Fruit fly (Drosophila melanogaster): Measurements from ENCODE around the gene CG8003.

The CG8003 gene

dm6 chr3L:10656451-10657198 lies 4.7 kb upstream of the CG8003 start (continued):
- no peak for TF ChIP-seq CG9609 (GFP tag; optimal IDR thresholded peaks at IDR 0.05)
- no peak for TF ChIP-seq esg (GFP tag; conservative IDR thresholded peaks at IDR 0.05)
- TF ChIP-seq CG17359 (tag; optimal IDR thresholded peaks at IDR 0.05) = peak; percentile 85
- TF ChIP-seq bcd (GFP tag; optimal IDR thresholded peaks at IDR 0.05) = peak; percentile 58
- TF ChIP-seq NFAT (GFP tag; IDR thresholded peaks at IDR 0.05) = no peak
- TF ChIP-seq CG10147 (GFP tag; optimal IDR thresholded peaks at IDR 0.05) = peak; percentile 50
- no peak for TF ChIP-seq al (GFP tag; IDR thresholded peaks at IDR 0.05)
- no peak for TF ChIP-seq CG31224 (GFP tag; IDR thresholded peaks at IDR 0.05)
- peak; percentile 23 to 47 for TF ChIP-seq Hr51 (GFP tag; optimal IDR thresholded peaks at IDR 0.05)
- peak; percentile 20; the same call in 1 of the 2 replicates for TF ChIP-seq CG14441 (GFP tag; IDR thresholded peaks at IDR 0.05)
- TF ChIP-seq Med (GFP tag) = peak; percentile 96
- TF ChIP-seq CG16779 (GFP tag; IDR thresholded peaks at IDR 0.05) = no peak
- TF ChIP-seq CG2120 (GFP tag; optimal IDR thresholded peaks at IDR 0.05) = peak; percentile 58
- no peak for TF ChIP-seq toy (GFP tag; IDR thresholded peaks at IDR 0.05)
- TF ChIP-seq CkIIα-i1 (GFP tag; IDR thresholded peaks at IDR 0.05) = no peak
- no peak for TF ChIP-seq corto (GFP tag; optimal IDR thresholded peaks at IDR 0.05)
- TF ChIP-seq CG16813 (GFP tag; IDR thresholded peaks at IDR 0.05; ENCODE audit: partially characterized antibody) = no peak
- peak; percentile 13 for TF ChIP-seq CG13775 (GFP tag; optimal IDR thresholded peaks at IDR 0.05)
- TF ChIP-seq CG32532 (GFP tag; IDR thresholded peaks at IDR 0.05) = peak; percentile 33; the same call in 1 of the 2 replicates
- TF ChIP-seq BtbVII (GFP tag; optimal IDR thresholded peaks at IDR 0.05) = peak; percentile 73
- peak; percentile 53 for TF ChIP-seq eyg (GFP tag; optimal IDR thresholded peaks at IDR 0.05)
- TF ChIP-seq gcm2 (GFP tag; optimal IDR thresholded peaks at IDR 0.05) = no peak
- peak; percentile 28 for TF ChIP-seq CG8359 (GFP tag; optimal IDR thresholded peaks at IDR 0.05; ENCODE audit: borderline replicate concordance)
- peak; percentile 73 for TF ChIP-seq CG13296 (GFP tag; optimal IDR thresholded peaks at IDR 0.05)
- TF ChIP-seq CG15269 (tag; optimal IDR thresholded peaks at IDR 0.05) = peak; percentile 68
- TF ChIP-seq insv (GFP tag; optimal IDR thresholded peaks at IDR 0.05) = no peak
- peak; percentile 65 for TF ChIP-seq CG11504 (tag; optimal IDR thresholded peaks at IDR 0.05)
- TF ChIP-seq Fer3 (tag; optimal IDR thresholded peaks at IDR 0.05) = peak; percentile 75
- TF ChIP-seq crp (GFP tag; optimal IDR thresholded peaks at IDR 0.05) = peak in 1 of 2 experiments; percentile 12
- no peak for TF ChIP-seq GATAe (GFP tag; conservative IDR thresholded peaks at IDR 0.05)
- peak; percentile 58 for TF ChIP-seq cwo (GFP tag; optimal IDR thresholded peaks at IDR 0.05)
- TF ChIP-seq CG17568 (GFP tag; optimal IDR thresholded peaks at IDR 0.05) = peak; percentile 88
- TF ChIP-seq HHEX (GFP tag; optimal IDR thresholded peaks at IDR 0.05) = peak; percentile 84
- no peak; the same call in 1 of the 2 replicates for TF ChIP-seq CG31441 (GFP tag; IDR thresholded peaks at IDR 0.05)
- TF ChIP-seq Trl (optimal IDR thresholded peaks at IDR 0.05) = no peak
- TF ChIP-seq Trl (GFP tag; optimal IDR thresholded peaks at IDR 0.05) = peak; percentile 77
- peak; percentile 25; the same call in 2 of the 3 replicates for TF ChIP-seq sr (GFP tag; IDR thresholded peaks at IDR 0.05)
- TF ChIP-seq CG6654 (GFP tag; optimal IDR thresholded peaks at IDR 0.05) = no peak
- TF ChIP-seq Ptx1 (GFP tag; IDR thresholded peaks at IDR 0.05) = 0 out of 2 replicates have a peak, but pooled peaks have one; percentile 17
- TF ChIP-seq pnt (GFP tag; optimal IDR thresholded peaks at IDR 0.05) = peak; percentile 41
- TF ChIP-seq chm (GFP tag; IDR thresholded peaks at IDR 0.05) = peak; percentile 23; the same call in 1 of the 2 replicates
- peak; percentile 72 for TF ChIP-seq CG8089 (GFP tag; optimal IDR thresholded peaks at IDR 0.05)
- TF ChIP-seq jing (GFP tag; optimal IDR thresholded peaks at IDR 0.05) = peak; percentile 16
- no peak; the same call in 2 of the 3 replicates for TF ChIP-seq CG11456 (GFP tag; IDR thresholded peaks at IDR 0.05)
- no peak for TF ChIP-seq CG8388 (GFP tag; optimal IDR thresholded peaks at IDR 0.05)
- TF ChIP-seq ind (GFP tag; optimal IDR thresholded peaks at IDR 0.05) = no peak
- TF ChIP-seq lilli (GFP tag; optimal IDR thresholded peaks at IDR 0.05) = peak; percentile 34
- peak; percentile 49 for TF ChIP-seq CG13424 (tag; optimal IDR thresholded peaks at IDR 0.05)
- no peak for TF ChIP-seq H2.0 (GFP tag; IDR thresholded peaks at IDR 0.05)

Data from whole organism, embryonic.